Fruit fly (Drosophila melanogaster) whole organism, adult: ENCODE data around the gene CG10311.
A peak's percentile ranks its signal among the peaks of the same experiment; 100 is the strongest.

ENCODE experiments used
- CG11617 ChIP-seq: fragments of 200-800 bp; sonication (Bioruptor generic); optimal IDR thresholded peaks from 2 replicates; lab custom pipeline; 2017; ENCODE audit warnings: mild to moderate bottlenecking, missing biosample characterization, missing genetic modification reagents, missing genetic modification characterization
- CG12768 ChIP-seq: fragments of 200-800 bp; sonication (Bioruptor generic); optimal IDR thresholded peaks from 2 replicates; lab custom pipeline; 2017; ENCODE audit warnings: missing biosample characterization, missing genetic modification characterization, mild to moderate bottlenecking, moderate library complexity, missing genetic modification reagents
- CG14711 ChIP-seq: fragments of 200-800 bp; sonication (Bioruptor generic); optimal IDR thresholded peaks from 2 replicates; lab custom pipeline; 2018; ENCODE audit warnings: missing biosample characterization, mild to moderate bottlenecking, missing genetic modification characterization, moderate library complexity
- CG1620 ChIP-seq: fragments of 200-800 bp; sonication (Bioruptor generic); optimal IDR thresholded peaks from 2 replicates; lab custom pipeline; 2016; ENCODE audit warnings: missing biosample characterization, missing genetic modification characterization
- CG33017 ChIP-seq: fragments of 200-800 bp; sonication (Bioruptor generic); optimal IDR thresholded peaks from 2 replicates; lab custom pipeline; 2018; ENCODE audit warnings: missing biosample characterization, mild to moderate bottlenecking, missing genetic modification characterization, moderate library complexity
- CG5204 ChIP-seq: fragments of 200-800 bp; sonication (Bioruptor generic); optimal IDR thresholded peaks from 2 replicates; lab custom pipeline; 2016; ENCODE audit warnings: missing biosample characterization, missing genetic modification characterization
- CG7045 ChIP-seq: fragments of 200-800 bp; sonication (Bioruptor generic); optimal IDR thresholded peaks from 2 replicates; lab custom pipeline; 2017; ENCODE audit warnings: missing biosample characterization, mild to moderate bottlenecking, missing genetic modification characterization
- CG7101 ChIP-seq: fragments of 200-800 bp; sonication (Bioruptor generic); optimal IDR thresholded peaks from 2 replicates; lab custom pipeline; 2018; ENCODE audit warnings: missing biosample characterization, mild to moderate bottlenecking, missing genetic modification characterization, moderate library complexity
- Clk ChIP-seq: fragments of 200-800 bp; sonication (Bioruptor generic); optimal IDR thresholded peaks from 2 replicates; lab custom pipeline; 2017; ENCODE audit warnings: missing biosample characterization, missing genetic modification characterization
- Crg-1 ChIP-seq: fragments of 200-800 bp; sonication (Bioruptor generic); optimal IDR thresholded peaks from 2 replicates; lab custom pipeline; 2016; ENCODE audit warnings: missing biosample characterization, missing genetic modification characterization
- Hr96 ChIP-seq: fragments of 200-800 bp; sonication (Bioruptor generic); optimal IDR thresholded peaks from 2 replicates; lab custom pipeline; 2016; ENCODE audit warnings: missing biosample characterization, missing genetic modification characterization
- Mnt ChIP-seq: fragments of 200-800 bp; sonication (Bioruptor generic); optimal IDR thresholded peaks from 2 replicates; lab custom pipeline; 2016; ENCODE audit warnings: missing biosample characterization, mild to moderate bottlenecking, missing genetic modification characterization
- bab1 ChIP-seq: fragments of 200-800 bp; sonication (Bioruptor generic); optimal IDR thresholded peaks from 3 replicates; lab custom pipeline; 2019; ENCODE audit warnings: missing biosample characterization, mild to moderate bottlenecking, missing genetic modification characterization, moderate library complexity
- cic ChIP-seq: fragments of 200-800 bp; sonication (Bioruptor generic); optimal IDR thresholded peaks from 2 replicates; lab custom pipeline; 2017; ENCODE audit warnings: missing biosample characterization, mild to moderate bottlenecking, missing genetic modification characterization, moderate library complexity
- cnc ChIP-seq, 2 experiments: fragments of >200 bp; optimal IDR thresholded peaks; 2 replicates each; lab custom pipeline; 2017
- kay ChIP-seq: fragments of 200-800 bp; sonication (Bioruptor generic); peaks from one replicate; lab custom pipeline; 2016; ENCODE audit warnings: missing biosample characterization, missing genetic modification characterization, borderline replicate concordance
- ovo ChIP-seq: fragments of 200-800 bp; sonication (Bioruptor generic); optimal IDR thresholded peaks from 2 replicates; lab custom pipeline; 2016; ENCODE audit warnings: missing biosample characterization, missing genetic modification characterization
- pad ChIP-seq: fragments of 200-800 bp; sonication (Bioruptor generic); optimal IDR thresholded peaks from 3 replicates; lab custom pipeline; 2017; ENCODE audit warnings: missing biosample characterization, missing genetic modification characterization, mild to moderate bottlenecking, moderate library complexity, missing genetic modification reagents
- tj ChIP-seq: fragments of 200-800 bp; sonication (Bioruptor generic); optimal IDR thresholded peaks from 3 replicates; lab custom pipeline; 2017; ENCODE audit warnings: missing biosample characterization, mild to moderate bottlenecking, missing genetic modification characterization, moderate library complexity
- toe ChIP-seq: fragments of 200-800 bp; sonication (Bioruptor generic); optimal IDR thresholded peaks from 2 replicates; lab custom pipeline; 2016; ENCODE audit warnings: missing biosample characterization, missing genetic modification characterization

Gene CG10311

dm6 chr3R:16387039-16387438, 30.2 kb upstream of the CG10311 start:
- TF ChIP-seq CG7101 (tag; lab: Kevin White, UChicago) (no peak), CG7045 (GFP tag; lab: Kevin White, UChicago) (no peak)

- TF ChIP-seq bab1 (no peak), CG14711 (tag; lab: Kevin White, UChicago) (no peak), cnc (optimal IDR thresholded peaks at IDR 0.05; lab: Kevin White, UChicago) (no peak), Clk (GFP tag; lab: Kevin White, UChicago) (no peak), Hr96 (no peak), CG5204 (GFP tag; lab: Kevin White, UChicago) (no peak), kay (GFP tag; lab: Kevin White, UChicago) (no peak), toe (GFP tag; lab: Kevin White, UChicago) (no peak), CG7045 (GFP tag; lab: Kevin White, UChicago) (no peak)
These were observed 28.8 kb upstream of the CG10311 start for dm6 chr3R:16385586-16385985.

- no peak for TF ChIP-seq CG5204 (GFP tag; lab: Kevin White, UChicago)
- no peak for TF ChIP-seq kay (GFP tag; lab: Kevin White, UChicago)
- TF ChIP-seq Crg-1, result no peak
- TF ChIP-seq Hr96, result no peak
- no peak for TF ChIP-seq CG12768 (GFP tag; lab: Kevin White, UChicago)
These were observed 17.3 kb upstream of the CG10311 start for dm6 chr3R:16374101-16374500.

DNA sequence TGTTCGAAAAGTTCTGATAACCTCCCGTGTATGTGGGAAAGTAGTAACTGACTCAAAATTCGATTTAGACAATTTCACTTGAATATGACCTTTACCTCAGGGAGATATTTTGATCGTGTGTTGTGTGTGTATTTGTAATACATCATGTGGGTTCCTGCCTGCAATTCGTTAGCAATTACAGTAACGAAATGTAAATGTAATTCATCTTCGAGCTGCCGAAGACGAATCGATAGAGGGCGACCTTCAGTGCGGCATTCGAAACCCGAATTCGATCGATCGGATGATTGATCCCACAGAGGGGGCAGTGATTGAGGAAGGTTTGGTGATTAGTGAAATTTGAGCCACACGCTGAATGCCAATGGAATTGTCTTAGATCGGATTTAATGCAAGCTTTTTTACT, 13.6 kb upstream of the CG10311 start, which contains the start of gene CG10317:
Gene CG10317, minus strand, starts transcription at position 101 of the 400 bp plus-strand sequence.
- TF ChIP-seq CG1620 (no peak), tj (GFP tag; lab: Kevin White, UChicago) (no peak), pad (GFP tag; lab: Kevin White, UChicago) (no peak), CG5204 (GFP tag; lab: Kevin White, UChicago) (no peak), Mnt (no peak), CG33017 (tag; lab: Kevin White, UChicago) (no peak), CG12768 (GFP tag; lab: Kevin White, UChicago) (no peak), CG11617 (GFP tag; lab: Kevin White, UChicago) (no peak), Hr96 (no peak), CG7045 (GFP tag; lab: Kevin White, UChicago) (no peak), kay (GFP tag; lab: Kevin White, UChicago) (no peak)

dm6 chr3R:16368288-16368687, 11.5 kb upstream of the CG10311 start, which contains the start of gene js:
TSS of gene js (minus strand) at chr3R:16368306.
- TF ChIP-seq pad (GFP tag; lab: Kevin White, UChicago) (no peak), Mnt (no peak), CG5204 (GFP tag; lab: Kevin White, UChicago) (no peak), bab1 (no peak), Crg-1 (no peak), CG7101 (tag; lab: Kevin White, UChicago) (no peak), Hr96 (no peak), CG11617 (GFP tag; lab: Kevin White, UChicago) (no peak), cic (GFP tag; lab: Kevin White, UChicago) (no peak), CG7045 (GFP tag; lab: Kevin White, UChicago) (no peak), Clk (GFP tag; lab: Kevin White, UChicago) (no peak), CG12768 (GFP tag; lab: Kevin White, UChicago) (no peak), toe (GFP tag; lab: Kevin White, UChicago) (no peak), tj (GFP tag; lab: Kevin White, UChicago) (no peak), CG33017 (tag; lab: Kevin White, UChicago) (no peak), CG1620 (no peak), CG14711 (tag; lab: Kevin White, UChicago) (no peak), cnc (optimal IDR thresholded peaks at IDR 0.05; lab: Kevin White, UChicago) (no peak)

DNA sequence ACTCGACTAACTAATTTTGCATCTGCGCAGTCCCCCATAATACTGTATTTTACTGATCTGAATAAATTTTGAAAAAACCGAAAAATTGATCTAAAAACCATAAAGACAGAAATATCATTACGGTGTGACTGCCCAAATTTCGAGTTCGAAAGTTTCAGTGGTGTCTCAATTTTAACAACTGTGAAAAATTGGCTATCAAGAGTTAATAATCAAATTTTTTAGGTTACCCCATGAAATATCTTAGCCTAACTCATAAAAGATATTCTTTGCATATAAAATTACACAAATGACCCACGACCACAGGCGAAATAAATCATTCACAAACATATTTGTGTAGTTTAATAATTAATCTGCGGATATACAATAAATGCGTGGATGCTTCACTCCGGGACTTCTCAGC, 3.2 kb upstream of the CG10311 start, which contains the start of gene CG42446:
Gene CG42446, minus strand, starts transcription at position 101 of the 400 bp plus-strand sequence.
- TF ChIP-seq CG1620, result no peak
- TF ChIP-seq CG5204 (GFP tag; lab: Kevin White, UChicago), result no peak
- TF ChIP-seq Crg-1, result no peak
- TF ChIP-seq Mnt, result no peak
- no peak for TF ChIP-seq tj (GFP tag; lab: Kevin White, UChicago)
- TF ChIP-seq CG12768 (GFP tag; lab: Kevin White, UChicago), result no peak
- TF ChIP-seq cic (GFP tag; lab: Kevin White, UChicago), result no peak
- no peak for TF ChIP-seq kay (GFP tag; lab: Kevin White, UChicago)
- TF ChIP-seq toe (GFP tag; lab: Kevin White, UChicago), result no peak
- no peak for TF ChIP-seq CG14711 (tag; lab: Kevin White, UChicago)
- no peak for TF ChIP-seq bab1
- no peak for TF ChIP-seq ovo (GFP tag; lab: Kevin White, UChicago)
- TF ChIP-seq Hr96, result no peak
- TF ChIP-seq Clk (GFP tag; lab: Kevin White, UChicago), result no peak

DNA sequence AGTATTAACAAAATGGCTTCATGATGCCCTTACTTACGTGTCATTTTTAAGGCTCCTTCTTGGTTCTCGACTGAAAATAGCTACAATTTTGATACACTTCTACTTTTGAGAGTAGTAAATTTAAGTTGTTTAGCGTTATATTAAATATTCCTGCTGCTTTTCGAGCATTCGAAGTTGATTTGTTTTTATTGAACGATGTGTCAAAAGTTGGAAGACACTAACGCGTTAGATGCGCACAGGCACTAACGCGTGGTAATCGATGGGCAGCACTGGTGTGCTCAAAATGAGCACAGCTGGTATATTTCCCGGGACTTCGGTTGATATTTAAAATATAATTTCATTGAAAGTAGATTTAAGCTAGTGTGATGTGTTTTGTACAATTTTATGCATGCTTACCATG, 2.3 kb upstream of the CG10311 start, which contains the start of gene CG17931:
Gene CG17931, minus strand, starts transcription at position 369 of the 400 bp plus-strand sequence.
- peak; percentile 21 for TF ChIP-seq Crg-1
- TF ChIP-seq kay (GFP tag; lab: Kevin White, UChicago), result no peak
- peak; percentile 2 for TF ChIP-seq CG7101 (tag; lab: Kevin White, UChicago)
- TF ChIP-seq bab1, result peak; percentile 63
